Worm (Caenorhabditis elegans) whole organism, young adult: ENCODE measurements around the gene lgc-38.

ENCODE experiments used
- B0019.2 ChIP-seq: fragments of 200-800 bp; sonication (Bioruptor generic); conservative IDR thresholded peaks from 2 replicates; pipeline ENCODE4 v1.3.6; 2022; ENCODE audit warnings: missing genetic modification reagents, missing genetic modification characterization, missing compliant biosample characterization
- B0035.1 ChIP-seq: sonication (generic microtip); optimal IDR thresholded peaks from 2 replicates; lab custom pipeline; 2016; ENCODE audit warnings: missing genetic modification characterization, mild to moderate bottlenecking, missing compliant biosample characterization, missing genotype, missing genetic modification reagents
- B0336.3 ChIP-seq: fragments of 200-800 bp; sonication (Bioruptor generic); IDR thresholded peaks from 2 replicates; pipeline ENCODE4 v1.3.6; 2022; ENCODE audit warnings: missing genetic modification characterization, missing compliant biosample characterization
- C06A6.2 ChIP-seq: fragments of 200-800 bp; sonication (Bioruptor generic); conservative IDR thresholded peaks from 2 replicates; pipeline ENCODE4 v1.3.6; 2022; ENCODE audit warnings: missing genetic modification characterization, missing compliant biosample characterization
- F49E8.2 ChIP-seq: sonication (generic microtip); optimal IDR thresholded peaks from 3 replicates; lab custom pipeline; 2017; ENCODE audit warnings: missing genetic modification characterization, mild to moderate bottlenecking, missing compliant biosample characterization, antibody characterized with exemption, moderate library complexity; ENCODE audit not compliant: insufficient read depth
- F57C9.4 ChIP-seq: sonication (generic microtip); optimal IDR thresholded peaks from 2 replicates; lab custom pipeline; 2017; ENCODE audit warnings: mild to moderate bottlenecking, missing genetic modification characterization, missing compliant biosample characterization
- Y67H2A.10 ChIP-seq: fragments of 200-800 bp; sonication (Bioruptor generic); conservative IDR thresholded peaks from 2 replicates; pipeline ENCODE4 v1.3.6; 2022; ENCODE audit warnings: missing genetic modification reagents, missing genetic modification characterization, missing compliant biosample characterization
- attf-3 ChIP-seq: fragments of 200-800 bp; sonication (Bioruptor generic); conservative IDR thresholded peaks from 2 replicates; pipeline ENCODE4 v1.3.6; 2022; ENCODE audit warnings: missing genetic modification reagents, missing genetic modification characterization, missing compliant biosample characterization
- cebp-2 ChIP-seq: fragments of 200-800 bp; sonication (Bioruptor generic); IDR thresholded peaks from 2 replicates; pipeline ENCODE4 v1.3.6; 2022; ENCODE audit warnings: missing genetic modification characterization, missing compliant biosample characterization
- dox-1 ChIP-seq: fragments of 200-800 bp; sonication (Bioruptor generic); IDR thresholded peaks from 2 replicates; pipeline ENCODE4 v1.3.6; 2022; ENCODE audit warnings: missing genetic modification reagents, missing genetic modification characterization, missing compliant biosample characterization
- egl-18 ChIP-seq: fragments of 200-800 bp; sonication (Bioruptor generic); IDR thresholded peaks from 2 replicates; pipeline ENCODE4 v1.3.6; 2022; ENCODE audit warnings: missing genetic modification reagents, missing genetic modification characterization, missing compliant biosample characterization
- ets-4 ChIP-seq: fragments of 200-800 bp; sonication (Bioruptor generic); optimal IDR thresholded peaks from 2 replicates; lab custom pipeline; 2018; ENCODE audit warnings: mild to moderate bottlenecking, missing genetic modification characterization, missing compliant biosample characterization
- hlh-26 ChIP-seq: fragments of 200-800 bp; sonication (Bioruptor generic); conservative IDR thresholded peaks from 2 replicates; pipeline ENCODE4 v1.3.6; 2022; ENCODE audit warnings: missing genetic modification reagents, missing genetic modification characterization, missing compliant biosample characterization
- hmg-20 ChIP-seq: fragments of 200-800 bp; sonication (Bioruptor generic); IDR thresholded peaks from 2 replicates; pipeline ENCODE4 v1.3.6; 2022; ENCODE audit warnings: missing genetic modification reagents, missing genetic modification characterization, missing compliant biosample characterization
- hrde-1 ChIP-seq: sonication (generic microtip); optimal IDR thresholded peaks from 2 replicates; lab custom pipeline; 2016; ENCODE audit warnings: missing genetic modification characterization, mild to moderate bottlenecking, missing compliant biosample characterization, moderate library complexity, missing genotype, missing genetic modification reagents, borderline replicate concordance
- let-526 ChIP-seq: fragments of 200-800 bp; sonication (Bioruptor generic); IDR thresholded peaks from 2 replicates; pipeline ENCODE4 v1.3.6; 2022; ENCODE audit warnings: missing genetic modification reagents, missing genetic modification characterization, missing compliant biosample characterization
- let-607 ChIP-seq, 2 experiments: fragments of 200-800 bp in 1 of 2; sonication (Bioruptor generic) in 1 of 2; sonication (generic microtip) in 1 of 2; optimal IDR thresholded peaks; 2 replicates each; lab custom pipeline; 2016 to 2018; ENCODE audit warnings: mild to moderate bottlenecking in 2 of 2, missing compliant biosample characterization in 2 of 2, missing genetic modification characterization in 2 of 2, moderate library complexity in 2 of 2, missing genotype in 1 of 2
- lin-35 ChIP-seq, 3 experiments: fragments of 150-350 bp in 2 of 3; sonication (generic microtip) in 1 of 3; optimal IDR thresholded peaks; 2 replicates each; lab custom pipeline; 2014 to 2018; ENCODE audit warnings: missing biosample characterization in 3 of 3, missing genetic modification characterization in 3 of 3, missing genetic modification reagents in 3 of 3
- lin-54 ChIP-seq: fragments of 200-800 bp; sonication (Bioruptor generic); optimal IDR thresholded peaks from 2 replicates; lab custom pipeline; 2018; ENCODE audit warnings: mild to moderate bottlenecking, missing genetic modification characterization, missing compliant biosample characterization
- lir-1 ChIP-seq: fragments of 200-800 bp; sonication (Bioruptor generic); conservative IDR thresholded peaks from 2 replicates; pipeline ENCODE4 v1.3.6; 2022; ENCODE audit warnings: missing genetic modification reagents, missing genetic modification characterization, missing compliant biosample characterization
- mel-28 ChIP-seq: sonication (generic microtip); optimal IDR thresholded peaks from 2 replicates; lab custom pipeline; 2016; ENCODE audit warnings: borderline replicate concordance, mild to moderate bottlenecking, missing genetic modification characterization, missing compliant biosample characterization
- nfya-1 ChIP-seq: sonication (generic microtip); optimal IDR thresholded peaks from 2 replicates; lab custom pipeline; 2017; ENCODE audit warnings: antibody characterized with exemption, missing compliant biosample characterization, missing genetic modification characterization, borderline replicate concordance; ENCODE audit not compliant: insufficient read depth
- nfyb-1 ChIP-seq: fragments of 200-800 bp; sonication (Bioruptor generic); IDR thresholded peaks from 2 replicates; pipeline ENCODE4 v1.3.6; 2022; ENCODE audit warnings: missing genetic modification reagents, missing genetic modification characterization, missing compliant biosample characterization
- nhr-27 ChIP-seq: fragments of 200-800 bp; sonication (Bioruptor generic); optimal IDR thresholded peaks from 2 replicates; lab custom pipeline; 2018; ENCODE audit warnings: mild to moderate bottlenecking, missing genetic modification characterization, moderate library complexity, missing compliant biosample characterization
- rpc-1 ChIP-seq, 2 experiments: fragments of 150-350 bp in 1 of 2; sonication (generic microtip) in 1 of 2; optimal IDR thresholded peaks; 2 replicates each; lab custom pipeline; 2014 to 2018; ENCODE audit warnings: missing biosample characterization in 1 of 2, missing genetic modification characterization in 1 of 2, missing genetic modification reagents in 1 of 2, missing genotype in 1 of 2
- snpc-1.1 ChIP-seq: sonication (generic microtip); optimal IDR thresholded peaks from 2 replicates; lab custom pipeline; 2017; ENCODE audit warnings: missing genetic modification characterization, mild to moderate bottlenecking, missing compliant biosample characterization, antibody characterized with exemption, moderate library complexity, missing genotype, missing genetic modification reagents; ENCODE audit not compliant: insufficient read depth
- snpc-1.3 ChIP-seq: sonication (generic microtip); optimal IDR thresholded peaks from 2 replicates; lab custom pipeline; 2017; ENCODE audit warnings: missing genetic modification characterization, mild to moderate bottlenecking, missing compliant biosample characterization, antibody characterized with exemption, moderate library complexity, missing genotype, missing genetic modification reagents; ENCODE audit not compliant: insufficient read depth
- snpc-4 ChIP-seq, 5 experiments: fragments of 150-350 bp in 1 of 5; sonication (generic microtip) in 4 of 5; optimal IDR thresholded peaks; 2 replicates each; lab custom pipeline; 2014 to 2018; ENCODE audit warnings: missing genetic modification characterization in 5 of 5, missing biosample characterization in 3 of 5, antibody characterized with exemption in 2 of 5, mild to moderate bottlenecking in 2 of 5, missing compliant biosample characterization in 2 of 5, missing genotype in 2 of 5, moderate library complexity in 2 of 5, missing genetic modification reagents in 1 of 5
- tlf-1 ChIP-seq: fragments of 200-800 bp; sonication (Bioruptor generic); optimal IDR thresholded peaks from 2 replicates; lab custom pipeline; 2018; ENCODE audit warnings: mild to moderate bottlenecking, missing genetic modification characterization, missing compliant biosample characterization
- unc-130 ChIP-seq: sonication (generic microtip); optimal IDR thresholded peaks from 2 replicates; lab custom pipeline; 2016; ENCODE audit warnings: missing genetic modification reagents, missing genetic modification characterization, missing compliant biosample characterization
- zim-3 ChIP-seq: sonication (generic microtip); optimal IDR thresholded peaks from 2 replicates; lab custom pipeline; 2017; ENCODE audit warnings: mild to moderate bottlenecking, missing genetic modification characterization, moderate library complexity, missing compliant biosample characterization
- ztf-22 ChIP-seq: fragments of 200-800 bp; sonication (Bioruptor generic); optimal IDR thresholded peaks from 2 replicates; lab custom pipeline; 2018; ENCODE audit warnings: mild to moderate bottlenecking, missing genetic modification characterization, moderate library complexity, missing compliant biosample characterization

The lgc-38 gene

DNA sequence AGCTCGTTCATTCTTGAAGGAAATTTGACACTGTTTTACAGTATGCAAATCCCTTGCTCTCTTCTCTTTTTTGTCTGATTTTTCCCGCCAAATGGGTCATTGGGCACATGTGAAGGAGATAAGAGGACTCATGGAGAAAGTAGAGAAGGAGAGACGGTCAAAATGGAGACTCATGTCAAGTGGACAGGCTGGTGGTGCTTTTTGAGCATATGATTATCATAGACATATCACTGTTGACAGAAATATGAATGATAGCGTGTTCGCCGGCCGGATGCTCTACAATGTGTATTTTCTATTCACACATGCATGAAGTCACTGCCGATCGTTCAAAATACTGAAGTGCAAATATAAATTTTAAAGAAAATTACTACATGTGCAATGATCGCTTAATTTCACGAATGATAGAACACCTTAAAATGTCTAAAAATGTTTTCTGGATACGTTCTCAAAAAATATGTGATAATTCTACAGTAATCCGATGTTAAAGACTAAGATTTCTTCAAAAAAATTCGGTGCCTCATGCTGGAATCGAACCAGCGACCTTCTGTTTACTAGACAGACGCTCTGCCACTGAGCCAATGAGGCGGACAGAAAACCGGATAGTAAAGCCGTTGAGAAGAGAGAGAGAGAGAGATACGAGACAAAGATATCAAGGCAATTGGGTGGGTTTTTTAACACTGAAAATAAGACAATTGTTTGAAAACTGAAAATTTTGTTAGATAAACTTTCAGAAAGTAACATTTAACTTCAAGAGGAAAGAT, 21.3 kb downstream of the lgc-38 start (continued):
- peak; percentile 84 for TF ChIP-seq snpc-4 (GFP tag; optimal IDR thresholded peaks at IDR 0.05; lab: Kevin White, UChicago)
- peak; percentile 91 to 94 (median 92) for TF ChIP-seq snpc-4 (tag; optimal IDR thresholded peaks at IDR 0.05; lab: Kevin White, UChicago)
- TF ChIP-seq lin-35 (GFP tag; optimal IDR thresholded peaks at IDR 0.05; lab: Kevin White, UChicago) = peak in 1 of 3 experiments; percentile 39
- TF ChIP-seq dox-1 (GFP tag; lab: Robert Waterston, UW) = 0 out of 2 replicates have a peak, but pooled peaks have one; percentile 17
- no peak for TF ChIP-seq ets-4
- peak; percentile 66 for TF ChIP-seq hrde-1 (tag; lab: Kevin White, UChicago)
- TF ChIP-seq ztf-22 (GFP tag; lab: Kevin White, UChicago) = no peak
- TF ChIP-seq zim-3 (tag; lab: Kevin White, UChicago) = peak; percentile 27
- peak; percentile 92 for TF ChIP-seq snpc-1.1 (tag; lab: Kevin White, UChicago)
- TF ChIP-seq mel-28 (tag; lab: Kevin White, UChicago) = no peak
- peak; percentile 45; the same call in 1 of the 2 replicates for TF ChIP-seq let-526 (GFP tag; lab: Robert Waterston, UW)
- TF ChIP-seq B0336.3 = peak; percentile 48; the same call in 1 of the 2 replicates
- TF ChIP-seq hmg-20 (GFP tag; lab: Robert Waterston, UW) = no peak
- peak; percentile 58; the same call in 1 of the 2 replicates for TF ChIP-seq nfyb-1 (GFP tag; lab: Robert Waterston, UW)
- peak in 1 of 2 experiments; percentile 30 for TF ChIP-seq let-607 (tag; optimal IDR thresholded peaks at IDR 0.05; lab: Kevin White, UChicago)
- 0 out of 2 replicates have a peak, but pooled peaks have one; percentile 35 for TF ChIP-seq attf-3 (GFP tag; lab: Robert Waterston, UW)

DNA sequence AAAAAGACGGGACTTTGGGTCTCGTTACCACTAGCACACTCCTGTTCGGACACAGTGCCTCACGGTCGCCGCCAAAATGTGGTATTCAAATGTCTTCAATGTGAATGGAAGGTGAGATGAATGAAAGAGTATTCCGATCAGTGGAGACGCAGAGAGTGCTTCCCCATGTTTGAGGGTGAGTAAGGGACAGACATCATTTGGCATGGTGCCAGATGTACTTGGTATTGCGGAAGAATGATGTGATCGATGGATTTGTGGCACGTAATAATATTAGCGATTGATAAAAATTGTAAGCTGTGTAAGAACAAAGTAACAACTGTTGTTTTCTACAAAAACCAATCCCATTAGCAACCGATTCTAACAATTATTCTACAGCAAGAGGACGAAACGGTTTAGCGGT, 23.1 kb downstream of the lgc-38 start:
- TF ChIP-seq cebp-2 = no peak
- no peak for TF ChIP-seq nhr-27
- TF ChIP-seq B0019.2 = no peak
- no peak for TF ChIP-seq unc-130
- no peak for TF ChIP-seq F49E8.2 (tag; lab: Kevin White, UChicago)
- TF ChIP-seq Y67H2A.10 (GFP tag; lab: Robert Waterston, UW) = no peak
- no peak for TF ChIP-seq tlf-1
- TF ChIP-seq hlh-26 (GFP tag; lab: Robert Waterston, UW) = no peak
- no peak for TF ChIP-seq lir-1
- no peak for TF ChIP-seq rpc-1 (optimal IDR thresholded peaks at IDR 0.05; lab: Kevin White, UChicago)
- no peak for TF ChIP-seq rpc-1 (tag; optimal IDR thresholded peaks at IDR 0.05; lab: Kevin White, UChicago)
- no peak for TF ChIP-seq ets-4
- TF ChIP-seq B0035.1 (tag; lab: Kevin White, UChicago) = no peak
- TF ChIP-seq nfyb-1 (GFP tag; lab: Robert Waterston, UW) = no peak
- TF ChIP-seq snpc-1.3 (tag; lab: Kevin White, UChicago) = no peak
- TF ChIP-seq nfya-1 (tag; lab: Kevin White, UChicago) = no peak
- TF ChIP-seq egl-18 (GFP tag; lab: Robert Waterston, UW) = no peak
- TF ChIP-seq zim-3 (tag; lab: Kevin White, UChicago) = no peak
- TF ChIP-seq C06A6.2 (GFP tag; lab: Robert Waterston, UW) = no peak
- TF ChIP-seq lin-54 = no peak
- no peak for TF ChIP-seq F57C9.4 (tag; lab: Kevin White, UChicago)
- TF ChIP-seq, all 124 proteins: peak for 0
